Worm (Caenorhabditis elegans) whole organism, L4 larva: ENCODE data around the gene F09G8.5.

Experiments used
- D1046.2 ChIP-seq: fragments of 200-800 bp; sonication (Bioruptor generic); IDR thresholded peaks from 2 replicates; pipeline ENCODE4 v1.3.6; 2022; ENCODE audit warnings: missing genetic modification characterization, missing compliant biosample characterization
- F37D6.2 ChIP-seq: sonication (generic microtip); optimal IDR thresholded peaks from 2 replicates; lab custom pipeline; 2016; ENCODE audit warnings: mild to moderate bottlenecking, missing genetic modification characterization, missing compliant biosample characterization
- R02D3.7 ChIP-seq: fragments of 150-350 bp; sonication (generic microtip); optimal IDR thresholded peaks from 3 replicates; lab custom pipeline; 2014; ENCODE audit warnings: missing biosample characterization, missing genetic modification characterization
- T26A8.4 ChIP-seq: fragments of 200-800 bp; sonication (Bioruptor generic); IDR thresholded peaks from 2 replicates; pipeline ENCODE4 v1.3.6; 2022; ENCODE audit warnings: missing genetic modification characterization, missing compliant biosample characterization
- Y5F2A.4 ChIP-seq: fragments of 200-800 bp; sonication (Bioruptor generic); optimal IDR thresholded peaks from 2 replicates; lab custom pipeline; 2018; ENCODE audit warnings: mild to moderate bottlenecking, missing genetic modification characterization, missing compliant biosample characterization
- ZK546.5 ChIP-seq, 2 experiments: sonication (generic microtip); optimal IDR thresholded peaks; 2 replicates each; lab custom pipeline; 2017; ENCODE audit warnings: missing biosample characterization in 2 of 2, missing genetic modification characterization in 2 of 2
- aly-2 ChIP-seq: sonication (generic microtip); optimal IDR thresholded peaks from 2 replicates; lab custom pipeline; 2018; ENCODE audit warnings: missing biosample characterization, missing genetic modification characterization
- attf-4 ChIP-seq: sonication (generic microtip); optimal IDR thresholded peaks from 3 replicates; lab custom pipeline; 2017; ENCODE audit warnings: missing biosample characterization, missing genetic modification characterization
- ceh-20 ChIP-seq: fragments of 200-800 bp; sonication (Bioruptor generic); IDR thresholded peaks from 2 replicates; pipeline ENCODE4 v1.3.6; 2022; ENCODE audit warnings: missing genetic modification reagents, missing genetic modification characterization, missing compliant biosample characterization
- ceh-28 ChIP-seq: fragments of 150-350 bp; optimal IDR thresholded peaks from 2 replicates; lab custom pipeline; 2014; ENCODE audit warnings: missing biosample characterization, missing genetic modification reagents, missing genetic modification characterization
- ceh-32 ChIP-seq: sonication (generic microtip); optimal IDR thresholded peaks from 2 replicates; lab custom pipeline; 2016; ENCODE audit warnings: mild to moderate bottlenecking, missing genetic modification characterization, missing compliant biosample characterization; ENCODE audit not compliant: poor library complexity
- ceh-62 ChIP-seq: sonication (generic microtip); optimal IDR thresholded peaks from 2 replicates; lab custom pipeline; 2017; ENCODE audit warnings: missing biosample characterization, missing genetic modification characterization
- ceh-82 ChIP-seq: sonication (generic microtip); optimal IDR thresholded peaks from 2 replicates; lab custom pipeline; 2017; ENCODE audit warnings: missing biosample characterization, missing genetic modification characterization
- ctbp-1 ChIP-seq: fragments of 200-800 bp; sonication (Bioruptor generic); IDR thresholded peaks from 2 replicates; pipeline ENCODE4 v1.3.6; 2022; ENCODE audit warnings: missing genetic modification reagents, missing genetic modification characterization, missing compliant biosample characterization
- daf-12 ChIP-seq: fragments of 150-350 bp; optimal IDR thresholded peaks from 2 replicates; lab custom pipeline; 2014; ENCODE audit warnings: missing biosample characterization, missing genetic modification reagents, missing genetic modification characterization
- daf-16 ChIP-seq, 3 experiments: sonication (generic microtip); optimal IDR thresholded peaks; 2 replicates each; lab custom pipeline; 2016 to 2017; ENCODE audit warnings: missing genetic modification characterization in 3 of 3, missing genetic modification reagents in 3 of 3, mild to moderate bottlenecking in 2 of 3, missing compliant biosample characterization in 2 of 3, missing biosample characterization in 1 of 3, moderate library complexity in 1 of 3
- daf-19 ChIP-seq: fragments of 200-800 bp; sonication (Bioruptor generic); conservative IDR thresholded peaks from 2 replicates; pipeline ENCODE4 v1.3.6; 2022; ENCODE audit warnings: missing genetic modification characterization, missing compliant biosample characterization
- dmd-6 ChIP-seq: fragments of 200-800 bp; sonication (Bioruptor generic); IDR thresholded peaks from 2 replicates; pipeline ENCODE4 v1.3.6; 2022; ENCODE audit warnings: missing genetic modification reagents, missing genetic modification characterization, missing compliant biosample characterization
- dpl-1 ChIP-seq: fragments of 150-350 bp; optimal IDR thresholded peaks from 2 replicates; lab custom pipeline; 2014; ENCODE audit warnings: missing biosample characterization, missing genetic modification reagents, missing genetic modification characterization
- egl-27 ChIP-seq: sonication (generic microtip); optimal IDR thresholded peaks from 3 replicates; lab custom pipeline; 2017; ENCODE audit warnings: missing biosample characterization, missing genetic modification reagents, missing genetic modification characterization
- egl-43 ChIP-seq: fragments of 200-800 bp; sonication (Bioruptor generic); IDR thresholded peaks from 2 replicates; pipeline ENCODE4 v1.3.6; 2022; ENCODE audit warnings: missing genetic modification reagents, missing genetic modification characterization, missing compliant biosample characterization
- fkh-10 ChIP-seq: fragments of 150-350 bp; optimal IDR thresholded peaks from 2 replicates; lab custom pipeline; 2014; ENCODE audit warnings: missing biosample characterization, missing genetic modification reagents, missing genetic modification characterization
- gei-8 ChIP-seq: fragments of 200-800 bp; sonication (Bioruptor generic); optimal IDR thresholded peaks from 2 replicates; lab custom pipeline; 2018; ENCODE audit warnings: mild to moderate bottlenecking, missing genetic modification characterization, missing compliant biosample characterization
- hlh-11 ChIP-seq: fragments of 200-800 bp; sonication (Bioruptor generic); optimal IDR thresholded peaks from 2 replicates; lab custom pipeline; 2018; ENCODE audit warnings: mild to moderate bottlenecking, missing genetic modification characterization, missing compliant biosample characterization
- hmg-1.1 ChIP-seq: fragments of 200-800 bp; sonication (Bioruptor generic); IDR thresholded peaks from 2 replicates; pipeline ENCODE4 v1.3.6; 2022; ENCODE audit warnings: missing genetic modification reagents, missing genetic modification characterization, missing compliant biosample characterization
- jun-1 ChIP-seq: fragments of 150-350 bp; optimal IDR thresholded peaks from 2 replicates; lab custom pipeline; 2014; ENCODE audit warnings: missing biosample characterization, missing genetic modification reagents, missing genetic modification characterization
- lin-13 ChIP-seq: fragments of 150-350 bp; optimal IDR thresholded peaks from 2 replicates; lab custom pipeline; 2014; ENCODE audit warnings: missing biosample characterization, missing genetic modification reagents, missing genetic modification characterization
- lin-15B ChIP-seq: fragments of 150-350 bp; sonication (generic microtip); optimal IDR thresholded peaks from 3 replicates; lab custom pipeline; 2014; ENCODE audit warnings: missing biosample characterization, missing genetic modification characterization
- lin-29 ChIP-seq: fragments of 200-800 bp; sonication (Bioruptor generic); IDR thresholded peaks from 2 replicates; pipeline ENCODE4 v1.3.6; 2022; ENCODE audit warnings: missing genetic modification reagents, missing genetic modification characterization, missing compliant biosample characterization
- lin-38 ChIP-seq: fragments of 200-800 bp; sonication (Bioruptor generic); IDR thresholded peaks from 2 replicates; pipeline ENCODE4 v1.3.6; 2022; ENCODE audit warnings: missing genetic modification reagents, missing genetic modification characterization, missing compliant biosample characterization
- lin-39 ChIP-seq: fragments of 150-350 bp; optimal IDR thresholded peaks from 2 replicates; lab custom pipeline; 2014; ENCODE audit warnings: missing biosample characterization, missing genetic modification reagents, missing genetic modification characterization
- lir-3 ChIP-seq: sonication (generic microtip); optimal IDR thresholded peaks from 2 replicates; lab custom pipeline; 2016; ENCODE audit warnings: mild to moderate bottlenecking, missing genetic modification characterization, missing compliant biosample characterization
- lsy-2 ChIP-seq, 2 experiments: fragments of 150-350 bp in 1 of 2; sonication (generic microtip) in 1 of 2; optimal IDR thresholded peaks; 2 replicates each; lab custom pipeline; 2014 to 2017; ENCODE audit warnings: missing biosample characterization in 2 of 2, missing genetic modification characterization in 2 of 2
- madf-9 ChIP-seq: fragments of 200-800 bp; sonication (Bioruptor generic); conservative IDR thresholded peaks from 2 replicates; pipeline ENCODE4 v1.3.6; 2022; ENCODE audit warnings: missing genetic modification reagents, missing genetic modification characterization, missing compliant biosample characterization
- mdl-1 ChIP-seq, 2 experiments: fragments of 150-350 bp in 1 of 2; sonication (generic microtip) in 1 of 2; optimal IDR thresholded peaks; 2 replicates each; lab custom pipeline; 2014 to 2017; ENCODE audit warnings: missing biosample characterization in 2 of 2, missing genetic modification characterization in 2 of 2
- mxl-2 ChIP-seq: fragments of 200-800 bp; sonication (Bioruptor generic); conservative IDR thresholded peaks from 2 replicates; pipeline ENCODE4 v1.3.6; 2022; ENCODE audit warnings: missing genetic modification reagents, missing genetic modification characterization, missing compliant biosample characterization
- mxl-3 ChIP-seq: fragments of 200-800 bp; sonication (Bioruptor generic); optimal IDR thresholded peaks from 2 replicates; lab custom pipeline; 2018; ENCODE audit warnings: mild to moderate bottlenecking, missing genetic modification characterization, missing compliant biosample characterization
- nhr-10 ChIP-seq: fragments of 150-350 bp; optimal IDR thresholded peaks from 2 replicates; lab custom pipeline; 2014; ENCODE audit warnings: missing biosample characterization, missing genetic modification characterization
- nhr-102 ChIP-seq: sonication (generic microtip); optimal IDR thresholded peaks from 2 replicates; lab custom pipeline; 2016; ENCODE audit warnings: mild to moderate bottlenecking, missing genetic modification characterization, moderate library complexity, missing compliant biosample characterization
- nhr-11 ChIP-seq: fragments of 150-350 bp; optimal IDR thresholded peaks from 2 replicates; lab custom pipeline; 2014; ENCODE audit warnings: missing biosample characterization, missing genetic modification characterization
- nhr-111 ChIP-seq: fragments of 200-800 bp; sonication (Bioruptor generic); optimal IDR thresholded peaks from 2 replicates; lab custom pipeline; 2018; ENCODE audit warnings: mild to moderate bottlenecking, missing genetic modification characterization, missing compliant biosample characterization
- nhr-76 ChIP-seq: fragments of 150-350 bp; optimal IDR thresholded peaks from 2 replicates; lab custom pipeline; 2014; ENCODE audit warnings: missing biosample characterization, missing genetic modification characterization
- pha-4 ChIP-seq, 2 experiments: fragments of 150-350 bp in 1 of 2; fragments of 200-800 bp in 1 of 2; sonication (Bioruptor generic) in 1 of 2; IDR thresholded peaks in 1 of 2; optimal IDR thresholded peaks in 1 of 2; 2 replicates each; pipeline versions ENCODE4 v1.3.6 to Lab custom; 2014 to 2022; ENCODE audit warnings: missing genetic modification characterization in 2 of 2, missing genetic modification reagents in 2 of 2, missing biosample characterization in 1 of 2, missing compliant biosample characterization in 1 of 2
- php-3 ChIP-seq: fragments of 200-800 bp; sonication (Bioruptor generic); IDR thresholded peaks from 2 replicates; pipeline ENCODE4 v1.3.6; 2022; ENCODE audit warnings: missing genetic modification reagents, missing genetic modification characterization, missing compliant biosample characterization
- pqm-1 ChIP-seq: sonication (generic microtip); optimal IDR thresholded peaks from 2 replicates; lab custom pipeline; 2017; ENCODE audit warnings: missing biosample characterization, missing genetic modification characterization
- sdz-12 ChIP-seq: fragments of 200-800 bp; sonication (Bioruptor generic); optimal IDR thresholded peaks from 2 replicates; lab custom pipeline; 2018; ENCODE audit warnings: mild to moderate bottlenecking, missing genetic modification characterization, missing compliant biosample characterization
- spr-3 ChIP-seq: fragments of 200-800 bp; sonication (Bioruptor generic); optimal IDR thresholded peaks from 2 replicates; lab custom pipeline; 2018; ENCODE audit warnings: mild to moderate bottlenecking, missing genetic modification characterization, missing compliant biosample characterization
- tag-97 ChIP-seq: fragments of 200-800 bp; sonication (Bioruptor generic); IDR thresholded peaks from 2 replicates; pipeline ENCODE4 v1.3.6; 2022; ENCODE audit warnings: missing genetic modification characterization, missing compliant biosample characterization
- zfp-3 ChIP-seq: fragments of 200-800 bp; sonication (Bioruptor generic); conservative IDR thresholded peaks from 2 replicates; pipeline ENCODE4 v1.3.6; 2022; ENCODE audit warnings: missing genetic modification reagents, missing genetic modification characterization, missing compliant biosample characterization
- zip-2 ChIP-seq: fragments of 150-350 bp; optimal IDR thresholded peaks from 2 replicates; lab custom pipeline; 2014; ENCODE audit warnings: missing biosample characterization, missing genetic modification characterization
- ztf-7 ChIP-seq: fragments of 150-350 bp; optimal IDR thresholded peaks from 2 replicates; lab custom pipeline; 2014; ENCODE audit warnings: missing biosample characterization, missing genetic modification characterization

Gene F09G8.5

DNA sequence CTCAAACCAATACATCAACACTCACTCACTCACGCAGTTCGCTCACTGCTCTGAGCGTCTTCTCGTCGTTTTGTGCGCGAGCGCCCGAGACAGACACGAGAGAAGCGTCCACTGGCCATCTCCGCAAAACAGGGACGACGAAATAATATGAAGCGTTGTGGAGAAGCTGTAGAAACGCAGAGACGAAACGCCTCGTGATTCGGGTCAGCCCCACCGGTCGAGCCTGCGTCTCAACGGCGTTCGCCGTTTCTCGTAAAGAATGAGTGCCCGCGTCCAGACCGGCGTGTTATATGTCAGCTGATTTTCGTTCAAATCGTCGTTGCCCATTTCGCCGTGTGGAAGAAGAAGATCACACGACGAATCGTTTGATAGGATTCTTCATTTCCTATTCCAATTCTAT, 27.3 kb upstream of the F09G8.5 start, which contains the start of gene fbxl-1 (continued):
- TF ChIP-seq aly-2 (tag; lab: Kevin White, UChicago) (peak; percentile 28), zfp-3 (GFP tag; lab: Robert Waterston, UW) (0 out of 2 replicates have a peak, but pooled peaks have one; percentile 11), lin-39 (peak; percentile 12), hmg-1.1 (GFP tag; lab: Robert Waterston, UW) (peak; percentile 93), pha-4 (GFP tag; IDR thresholded peaks at IDR 0.05; lab: Robert Waterston, UW) (no peak; the same call in 1 of the 2 replicates), pha-4 (tag; optimal IDR thresholded peaks at IDR 0.05; lab: Kevin White, UChicago) (no peak), pqm-1 (tag; lab: Kevin White, UChicago) (peak; percentile 15), ztf-7 (tag; lab: Kevin White, UChicago) (peak; percentile 30), jun-1 (tag; lab: Kevin White, UChicago) (peak; percentile 23), madf-9 (GFP tag; lab: Robert Waterston, UW) (peak; percentile 57; the same call in 1 of the 2 replicates), dpl-1 (GFP tag; lab: Kevin White, UChicago) (peak; percentile 16), ceh-20 (peak; percentile 80), lin-15B (tag; lab: Kevin White, UChicago) (no peak), tag-97 (GFP tag; lab: Robert Waterston, UW) (no peak), mxl-3 (GFP tag; lab: Kevin White, UChicago) (peak; percentile 86), attf-4 (tag; lab: Kevin White, UChicago) (no peak), nhr-11 (peak; percentile 91), mdl-1 (tag; optimal IDR thresholded peaks at IDR 0.05; lab: Kevin White, UChicago) (peak; percentile 67 to 97), T26A8.4 (peak; percentile 60; the same call in 1 of the 2 replicates), F37D6.2 (peak; percentile 73), nhr-111 (no peak), ceh-62 (no peak), nhr-102 (tag; lab: Kevin White, UChicago) (no peak), nhr-10 (tag; lab: Kevin White, UChicago) (no peak), lsy-2 (tag; optimal IDR thresholded peaks at IDR 0.05; lab: Kevin White, UChicago) (peak; percentile 80 to 82), daf-16 (GFP tag; optimal IDR thresholded peaks at IDR 0.05; lab: Kevin White, UChicago) (no peak), daf-16 (tag; optimal IDR thresholded peaks at IDR 0.05; lab: Kevin White, UChicago) (peak; percentile 64), Y5F2A.4 (GFP tag; lab: Kevin White, UChicago) (no peak), daf-19 (GFP tag; lab: Robert Waterston, UW) (no peak), hlh-11 (tag; lab: Kevin White, UChicago) (peak; percentile 99), egl-27 (tag; lab: Kevin White, UChicago) (no peak), egl-43 (GFP tag; lab: Robert Waterston, UW) (peak; percentile 79), ctbp-1 (GFP tag; lab: Robert Waterston, UW) (peak; percentile 78), D1046.2 (GFP tag; lab: Robert Waterston, UW) (no peak), gei-8 (GFP tag; lab: Kevin White, UChicago) (peak; percentile 5), lir-3 (tag; lab: Kevin White, UChicago) (no peak), ZK546.5 (tag; optimal IDR thresholded peaks at IDR 0.05; lab: Kevin White, UChicago) (peak in 1 of 2 experiments; percentile 39), php-3 (GFP tag; lab: Robert Waterston, UW) (0 out of 2 replicates have a peak, but pooled peaks have one; percentile 39), zip-2 (tag; lab: Kevin White, UChicago) (no peak), ceh-28 (no peak), sdz-12 (no peak), spr-3 (no peak), ceh-82 (tag; lab: Kevin White, UChicago) (no peak), ceh-32 (tag; lab: Kevin White, UChicago) (no peak), dmd-6 (GFP tag; lab: Robert Waterston, UW) (peak; percentile 86), lin-13 (peak; percentile 37), lin-38 (GFP tag; lab: Robert Waterston, UW) (peak; percentile 59), nhr-76 (no peak), daf-12 (no peak), R02D3.7 (tag; lab: Kevin White, UChicago) (no peak), mxl-2 (GFP tag; lab: Robert Waterston, UW) (no peak), fkh-10 (peak; percentile 28), lin-29 (GFP tag; lab: Robert Waterston, UW) (no peak)
